Fruit fly (Drosophila melanogaster) whole organism, embryonic: Measurements from ENCODE around the gene bun.
A peak's percentile ranks its signal among the peaks of the same experiment; 100 is the strongest.

Source experiments
- Abd-B ChIP-seq: fragments of 200-800 bp; sonication (Bioruptor generic); optimal IDR thresholded peaks from 2 replicates; lab custom pipeline; 2018; ENCODE audit warnings: missing biosample characterization, mild to moderate bottlenecking, missing genetic modification characterization, moderate library complexity
- CG11695 ChIP-seq: fragments of 200-800 bp; sonication (Bioruptor generic); IDR thresholded peaks from 3 replicates; pipeline ENCODE4 v1.3.6; 2022; ENCODE audit warnings: missing biosample characterization, missing genetic modification characterization
- CG12219 ChIP-seq: fragments of 200-800 bp; sonication (Bioruptor generic); optimal IDR thresholded peaks from 3 replicates; lab custom pipeline; 2018; ENCODE audit warnings: missing biosample characterization, mild to moderate bottlenecking, missing genetic modification characterization
- CG12236 ChIP-seq: fragments of 200-800 bp; sonication (Bioruptor generic); optimal IDR thresholded peaks from 2 replicates; lab custom pipeline; 2016; ENCODE audit warnings: missing biosample characterization, missing genetic modification characterization
- CG13287 ChIP-seq: fragments of 200-800 bp; sonication (Bioruptor generic); IDR thresholded peaks from 2 replicates; pipeline ENCODE4 v1.3.6; 2022; ENCODE audit warnings: missing biosample characterization, missing genetic modification characterization; ENCODE audit not compliant: partially characterized antibody
- CG1529 ChIP-seq: fragments of 200-800 bp; sonication (Bioruptor generic); optimal IDR thresholded peaks from 3 replicates; lab custom pipeline; 2018; ENCODE audit warnings: missing biosample characterization, missing genetic modification characterization
- CG16779 ChIP-seq: fragments of 200-800 bp; sonication (Bioruptor generic); IDR thresholded peaks from 2 replicates; pipeline ENCODE4 v1.3.6; 2022; ENCODE audit warnings: missing biosample characterization, missing genetic modification characterization
- CG2199 ChIP-seq: fragments of 200-800 bp; sonication (Bioruptor generic); IDR thresholded peaks from 3 replicates; pipeline ENCODE4 v1.3.6; 2022; ENCODE audit warnings: missing biosample characterization, missing genetic modification characterization
- CG31441 ChIP-seq: fragments of 200-800 bp; sonication (Bioruptor generic); IDR thresholded peaks from 2 replicates; pipeline ENCODE4 v1.3.6; 2022; ENCODE audit warnings: missing biosample characterization, missing genetic modification characterization
- CG3838 ChIP-seq: fragments of 200-800 bp; sonication (Bioruptor generic); optimal IDR thresholded peaks from 3 replicates; lab custom pipeline; 2016; ENCODE audit warnings: missing biosample characterization, missing genetic modification characterization
- CG3847 ChIP-seq: fragments of 200-800 bp; sonication (Bioruptor generic); IDR thresholded peaks from 2 replicates; pipeline ENCODE4 v1.3.6; 2022; ENCODE audit warnings: missing biosample characterization, missing genetic modification characterization
- CG42726 ChIP-seq: fragments of 200-800 bp; sonication (Bioruptor generic); IDR thresholded peaks from 2 replicates; pipeline ENCODE4 v1.3.6; 2022; ENCODE audit warnings: missing biosample characterization, missing genetic modification characterization; ENCODE audit not compliant: partially characterized antibody
- CG4360 ChIP-seq: fragments of 200-800 bp; sonication (Bioruptor generic); IDR thresholded peaks from 2 replicates; pipeline ENCODE4 v1.3.6; 2022; ENCODE audit warnings: missing biosample characterization, missing genetic modification characterization
- CG6175 ChIP-seq: fragments of 200-800 bp; sonication (Bioruptor generic); IDR thresholded peaks from 3 replicates; pipeline ENCODE4 v1.3.6; 2022; ENCODE audit warnings: missing biosample characterization, missing genetic modification characterization
- CG8924 ChIP-seq: fragments of 200-800 bp; optimal IDR thresholded peaks from 3 replicates; lab custom pipeline; 2019; ENCODE audit warnings: missing biosample characterization, mild to moderate bottlenecking, missing genetic modification characterization, moderate library complexity
- Camta ChIP-seq: fragments of 200-800 bp; sonication (Bioruptor generic); optimal IDR thresholded peaks from 2 replicates; lab custom pipeline; 2016; ENCODE audit warnings: missing biosample characterization, missing genetic modification characterization
- D19A ChIP-seq: fragments of 200-800 bp; optimal IDR thresholded peaks from 3 replicates; lab custom pipeline; 2019; ENCODE audit warnings: missing biosample characterization, mild to moderate bottlenecking, missing genetic modification characterization, moderate library complexity
- Dbx ChIP-seq: fragments of 200-800 bp; sonication (Bioruptor generic); IDR thresholded peaks from 3 replicates; pipeline ENCODE4 v1.3.6; 2022; ENCODE audit warnings: missing biosample characterization, missing genetic modification characterization
- Drgx ChIP-seq: fragments of 200-800 bp; sonication (Bioruptor generic); IDR thresholded peaks from 2 replicates; pipeline ENCODE4 v1.3.6; 2022; ENCODE audit warnings: missing biosample characterization, missing genetic modification characterization
- Hand ChIP-seq: fragments of 200-800 bp; sonication (Bioruptor generic); optimal IDR thresholded peaks from 2 replicates; lab custom pipeline; 2017; ENCODE audit warnings: mild to moderate bottlenecking, missing biosample characterization, missing genetic modification reagents, missing genetic modification characterization
- Jarid2 ChIP-seq: fragments of 200-800 bp; sonication (Bioruptor generic); optimal IDR thresholded peaks from 3 replicates; lab custom pipeline; 2017; ENCODE audit warnings: mild to moderate bottlenecking, missing biosample characterization, missing genetic modification reagents, missing genetic modification characterization
- MESR4 ChIP-seq: fragments of 200-800 bp; sonication (Bioruptor generic); optimal IDR thresholded peaks from 2 replicates; lab custom pipeline; 2018; ENCODE audit warnings: missing biosample characterization, mild to moderate bottlenecking, missing genetic modification characterization, moderate library complexity
- Max ChIP-seq: fragments of 200-800 bp; sonication (Bioruptor generic); optimal IDR thresholded peaks from 2 replicates; lab custom pipeline; 2016; ENCODE audit warnings: missing biosample characterization, mild to moderate bottlenecking, missing genetic modification characterization
- Med ChIP-seq: fragments of 200-800 bp; sonication (Bioruptor generic); peaks from one replicate; lab custom pipeline; 2016; ENCODE audit warnings: missing biosample characterization, missing genetic modification characterization, mild to moderate bottlenecking, inconsistent platforms, moderate library complexity
- NC2β ChIP-seq: fragments of 200-800 bp; sonication (Bioruptor generic); optimal IDR thresholded peaks from 2 replicates; lab custom pipeline; 2016; ENCODE audit warnings: missing biosample characterization, missing genetic modification characterization
- Pdp1 ChIP-seq, 2 experiments: fragments of 200-800 bp; sonication (Bioruptor generic); optimal IDR thresholded peaks; 3 replicates each; lab custom pipeline; 2016; ENCODE audit warnings: missing biosample characterization in 2 of 2, missing genetic modification characterization in 2 of 2, mild to moderate bottlenecking in 1 of 2, moderate library complexity in 1 of 2
- Trl ChIP-seq, 3 experiments: fragments of >200 bp in 2 of 3; fragments of 200-800 bp in 1 of 3; sonication (Bioruptor generic) in 1 of 3; optimal IDR thresholded peaks; 2 replicates in 1 of 3; 3 replicates in 2 of 3; lab custom pipeline; 2016 to 2017; ENCODE audit warnings: missing biosample characterization in 1 of 3, missing genetic modification characterization in 1 of 3
- ato ChIP-seq: fragments of 200-800 bp; sonication (Bioruptor generic); IDR thresholded peaks from 2 replicates; pipeline ENCODE4 v1.3.6; 2022; ENCODE audit warnings: missing biosample characterization, missing genetic modification characterization; ENCODE audit not compliant: partially characterized antibody
- bab2 ChIP-seq: fragments of 200-800 bp; sonication (Bioruptor generic); optimal IDR thresholded peaks from 2 replicates; lab custom pipeline; 2016; ENCODE audit warnings: missing biosample characterization, missing genetic modification characterization
- bsh ChIP-seq, 2 experiments: fragments of 200-800 bp; sonication (Bioruptor generic); optimal IDR thresholded peaks; 2 replicates each; lab custom pipeline; 2017 to 2018; ENCODE audit warnings: mild to moderate bottlenecking in 2 of 2, missing biosample characterization in 2 of 2, missing genetic modification characterization in 2 of 2, moderate library complexity in 1 of 2
- caup ChIP-seq: fragments of 200-800 bp; sonication (Bioruptor generic); optimal IDR thresholded peaks from 3 replicates; lab custom pipeline; 2017; ENCODE audit warnings: missing biosample characterization, mild to moderate bottlenecking, missing genetic modification characterization, moderate library complexity; ENCODE audit not compliant: severe bottlenecking
- chinmo ChIP-seq: fragments of 200-800 bp; sonication (Bioruptor generic); IDR thresholded peaks from 4 replicates; pipeline ENCODE4 v1.3.6; 2022; ENCODE audit warnings: missing biosample characterization, missing genetic modification characterization; ENCODE audit not compliant: partially characterized antibody
- chm ChIP-seq: fragments of 200-800 bp; sonication (Bioruptor generic); IDR thresholded peaks from 2 replicates; pipeline ENCODE4 v1.3.6; 2022; ENCODE audit warnings: missing biosample characterization, missing genetic modification characterization
- croc ChIP-seq: fragments of 200-800 bp; sonication (Bioruptor generic); conservative IDR thresholded peaks from 3 replicates; pipeline ENCODE4 v1.3.6; 2022; ENCODE audit warnings: missing biosample characterization, missing genetic modification characterization
- eve ChIP-seq, 2 experiments: fragments of >200 bp; optimal IDR thresholded peaks; 2 replicates each; lab custom pipeline; 2017; ENCODE audit warnings: missing biosample characterization in 2 of 2, missing genetic modification characterization in 2 of 2
- eyg ChIP-seq: fragments of 200-800 bp; sonication (Bioruptor generic); optimal IDR thresholded peaks from 3 replicates; lab custom pipeline; 2016; ENCODE audit warnings: missing biosample characterization, missing genetic modification characterization
- gcm ChIP-seq: fragments of 200-800 bp; sonication (Bioruptor generic); optimal IDR thresholded peaks from 2 replicates; lab custom pipeline; 2019; ENCODE audit warnings: missing biosample characterization, mild to moderate bottlenecking, missing genetic modification characterization, moderate library complexity
- gro ChIP-seq: fragments of 200-800 bp; sonication (Bioruptor generic); optimal IDR thresholded peaks from 2 replicates; lab custom pipeline; 2016; ENCODE audit warnings: missing biosample characterization, missing genetic modification characterization
- h ChIP-seq: fragments of >200 bp; optimal IDR thresholded peaks from 2 replicates; lab custom pipeline; 2017
- mld ChIP-seq: fragments of 200-800 bp; sonication (Bioruptor generic); IDR thresholded peaks from 3 replicates; pipeline ENCODE4 v1.3.6; 2022; ENCODE audit warnings: missing biosample characterization, missing genetic modification characterization; ENCODE audit not compliant: partially characterized antibody
- nom ChIP-seq: fragments of 200-800 bp; sonication (Bioruptor generic); optimal IDR thresholded peaks from 2 replicates; lab custom pipeline; 2017; ENCODE audit warnings: missing biosample characterization, missing genetic modification characterization, mild to moderate bottlenecking, moderate library complexity, missing genetic modification reagents
- onecut ChIP-seq: fragments of 200-800 bp; sonication (Bioruptor generic); IDR thresholded peaks from 2 replicates; pipeline ENCODE4 v1.3.6; 2022; ENCODE audit warnings: missing biosample characterization, missing genetic modification characterization
- peb ChIP-seq: fragments of 200-800 bp; sonication (Bioruptor generic); IDR thresholded peaks from 2 replicates; pipeline ENCODE4 v1.3.6; 2022; ENCODE audit warnings: missing biosample characterization, missing genetic modification characterization
- scrt ChIP-seq: fragments of 200-800 bp; sonication (Bioruptor generic); optimal IDR thresholded peaks from 2 replicates; lab custom pipeline; 2018; ENCODE audit warnings: missing biosample characterization, mild to moderate bottlenecking, missing genetic modification characterization, moderate library complexity
- sens ChIP-seq: fragments of 200-800 bp; sonication (Bioruptor generic); peaks from one replicate; lab custom pipeline; 2016; ENCODE audit warnings: missing biosample characterization, missing genetic modification characterization
- sisA ChIP-seq: fragments of 200-800 bp; sonication (Bioruptor generic); IDR thresholded peaks from 2 replicates; pipeline ENCODE4 v1.3.6; 2022; ENCODE audit warnings: missing biosample characterization, missing genetic modification characterization
- tap ChIP-seq: fragments of 200-800 bp; optimal IDR thresholded peaks from 3 replicates; lab custom pipeline; 2019; ENCODE audit warnings: missing biosample characterization, mild to moderate bottlenecking, missing genetic modification characterization, moderate library complexity

The bun gene

DNA sequence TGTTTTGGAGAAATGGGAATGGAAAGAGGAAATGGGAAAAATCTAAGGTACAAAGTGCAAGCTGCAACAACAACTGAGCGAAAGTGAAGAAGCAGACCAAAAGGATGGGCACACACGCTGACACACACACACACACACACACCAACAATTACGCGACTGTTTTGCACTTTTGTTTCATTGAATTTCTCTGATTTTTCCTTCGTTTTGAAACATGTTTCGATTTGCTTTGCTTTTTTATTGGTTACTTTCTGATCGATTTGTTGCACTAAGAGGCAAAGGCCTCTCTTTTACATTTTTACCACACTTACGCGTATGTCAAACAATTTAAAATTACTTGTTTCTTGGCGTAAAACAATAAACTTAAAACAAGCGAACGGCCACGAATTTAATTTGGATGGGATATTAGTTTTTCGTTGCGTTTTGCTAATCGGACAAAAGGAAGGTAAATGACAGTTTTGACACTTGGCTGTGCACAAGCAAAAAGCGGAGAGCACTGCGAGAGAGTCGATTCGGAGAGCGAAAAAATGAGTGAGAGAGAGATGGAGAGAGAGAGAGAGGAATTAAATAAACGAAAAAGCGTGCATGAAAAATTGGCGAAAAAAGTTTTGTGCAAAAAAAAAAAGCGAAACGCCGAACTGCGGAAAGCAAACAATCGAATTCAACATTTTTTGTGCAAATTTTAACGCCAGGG, 931 bp downstream of the bun start (continued):
- TF ChIP-seq Hand = no peak
- peak; percentile 77 for TF ChIP-seq sens (GFP tag; lab: Kevin White, UChicago)
- TF ChIP-seq onecut = peak; percentile 28; the same call in 1 of the 2 replicates
- no peak for TF ChIP-seq CG6175
- TF ChIP-seq D19A (tag; lab: Kevin White, UChicago) = peak; percentile 8
- TF ChIP-seq caup (GFP tag; lab: Kevin White, UChicago) = peak; percentile 8
- peak in 1 of 2 experiments; percentile 63 for TF ChIP-seq eve (GFP tag; optimal IDR thresholded peaks at IDR 0.05; lab: Kevin White, UChicago)
- peak; percentile 57 for TF ChIP-seq CG4360 (GFP tag; lab: Robert Waterston, UW)
- peak; percentile 12; the same call in 1 of the 2 replicates for TF ChIP-seq CG13287
- TF ChIP-seq nom = peak; percentile 58
- TF ChIP-seq Med (GFP tag; lab: Kevin White, UChicago) = peak; percentile 16
- TF ChIP-seq gro (GFP tag; lab: Kevin White, UChicago) = no peak
- TF ChIP-seq CG3838 = no peak
- no peak for TF ChIP-seq scrt
- no peak for TF ChIP-seq gcm (GFP tag; lab: Kevin White, UChicago)
- no peak for TF ChIP-seq eyg (GFP tag; lab: Kevin White, UChicago)
- TF ChIP-seq Pdp1 (GFP tag; optimal IDR thresholded peaks at IDR 0.05; lab: Kevin White, UChicago) = no peak
- TF ChIP-seq mld (GFP tag; lab: Robert Waterston, UW) = 0 out of 3 replicates have a peak, but pooled peaks have one; percentile 9
- TF ChIP-seq Dbx (GFP tag; lab: Robert Waterston, UW) = no peak
- TF ChIP-seq CG16779 (GFP tag; lab: Robert Waterston, UW) = no peak
- no peak for TF ChIP-seq CG12219
- no peak for TF ChIP-seq chm (GFP tag; lab: Robert Waterston, UW)
- no peak for TF ChIP-seq Abd-B (GFP tag; lab: Kevin White, UChicago)
- TF ChIP-seq bab2 (GFP tag; lab: Kevin White, UChicago) = no peak
- TF ChIP-seq Camta (GFP tag; lab: Kevin White, UChicago) = no peak

DNA sequence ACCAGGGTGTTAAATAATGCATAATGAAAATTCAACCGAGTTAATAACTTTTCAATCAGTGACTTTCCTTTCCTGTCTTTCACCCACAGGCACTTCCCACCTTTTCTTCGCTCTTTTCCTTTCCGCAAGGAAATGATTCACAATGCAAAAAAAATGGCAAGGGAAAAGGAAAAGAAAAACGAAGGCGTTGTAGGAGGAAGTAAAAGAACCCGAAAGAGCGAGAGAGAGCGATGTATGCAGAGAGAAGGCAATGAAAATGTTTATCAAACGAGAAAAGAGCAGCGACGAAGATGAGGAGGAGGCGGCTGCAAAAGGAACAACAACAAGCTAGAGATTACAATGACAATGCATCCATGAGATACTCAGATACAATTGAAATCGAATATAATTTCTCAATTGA, 2.6 kb downstream of the bun start:
- TF ChIP-seq CG4360 (GFP tag; lab: Robert Waterston, UW) (peak; percentile 64), Trl (optimal IDR thresholded peaks at IDR 0.05; lab: Kevin White, UChicago) (peak in 1 of 2 experiments; percentile 47), Trl (GFP tag; optimal IDR thresholded peaks at IDR 0.05; lab: Kevin White, UChicago) (no peak), bsh (GFP tag; optimal IDR thresholded peaks at IDR 0.05; lab: Kevin White, UChicago) (peak in 1 of 2 experiments; percentile 55), chinmo (GFP tag; lab: Robert Waterston, UW) (no peak), ato (GFP tag; lab: Robert Waterston, UW) (0 out of 2 replicates have a peak, but pooled peaks have one; percentile 6), Jarid2 (GFP tag; lab: Kevin White, UChicago) (no peak), nom (peak; percentile 32)

DNA sequence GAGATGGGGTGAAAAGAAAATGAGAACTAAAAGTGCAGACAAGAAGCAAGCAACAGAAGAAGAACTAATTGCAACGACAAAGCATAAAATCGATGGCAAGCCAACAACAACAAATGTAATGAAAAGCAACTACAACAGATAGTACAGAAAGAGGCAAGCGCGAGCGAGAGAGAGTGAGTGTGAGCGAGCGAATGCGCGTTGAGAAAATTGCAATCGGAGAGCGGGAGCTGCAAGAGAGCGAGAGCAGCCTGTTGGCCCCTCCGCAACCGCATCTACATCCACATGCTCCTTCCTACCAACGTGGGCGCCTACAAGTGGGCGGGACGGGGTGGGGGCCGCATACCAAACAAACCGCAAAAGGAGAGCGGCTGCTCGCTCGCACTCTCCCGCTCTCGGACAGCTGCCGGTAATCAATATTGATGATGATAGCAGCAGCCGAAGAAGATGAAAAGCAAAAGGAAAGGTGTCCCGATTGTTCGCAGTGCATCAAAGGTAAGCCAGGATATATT, 3.2 kb downstream of the bun start:
- TF ChIP-seq CG31441 (GFP tag; lab: Robert Waterston, UW) (no peak), Drgx (GFP tag; lab: Robert Waterston, UW) (peak; percentile 69), NC2β (GFP tag; lab: Kevin White, UChicago) (no peak), h (lab: Kevin White, UChicago) (no peak), CG11695 (GFP tag; lab: Robert Waterston, UW) (0 out of 3 replicates have a peak, but pooled peaks have one; percentile 23), peb (GFP tag; lab: Robert Waterston, UW) (no peak), CG3847 (no peak), scrt (peak; percentile 84), croc (GFP tag; lab: Robert Waterston, UW) (no peak), Max (GFP tag; lab: Kevin White, UChicago) (no peak), CG42726 (GFP tag; lab: Robert Waterston, UW) (no peak), CG1529 (GFP tag; lab: Kevin White, UChicago) (no peak), CG8924 (no peak), MESR4 (no peak), sisA (GFP tag; lab: Robert Waterston, UW) (no peak), CG2199 (GFP tag; lab: Robert Waterston, UW) (no peak), CG12236 (no peak), chinmo (GFP tag; lab: Robert Waterston, UW) (peak; percentile 91), tap (tag; lab: Kevin White, UChicago) (no peak)
